Worm (Caenorhabditis elegans) whole organism, L1 larva: Measurements from ENCODE around the gene F32H5.1.

Experiments
- C04F5.9 ChIP-seq: sonication (generic microtip); optimal IDR thresholded peaks from 2 replicates; lab custom pipeline; 2016; ENCODE audit warnings: missing genetic modification characterization, missing compliant biosample characterization
- C16A3.4 ChIP-seq: fragments of 150-350 bp; optimal IDR thresholded peaks from 2 replicates; lab custom pipeline; 2014; ENCODE audit warnings: missing biosample characterization, missing genetic modification characterization
- C34B4.2 ChIP-seq: sonication (generic microtip); optimal IDR thresholded peaks from 2 replicates; lab custom pipeline; 2017; ENCODE audit warnings: mild to moderate bottlenecking, missing genetic modification characterization, missing compliant biosample characterization
- F16B12.6 ChIP-seq: fragments of 150-350 bp; optimal IDR thresholded peaks from 2 replicates; lab custom pipeline; 2014; ENCODE audit warnings: missing biosample characterization, missing genetic modification characterization
- Y116A8C.19 ChIP-seq: sonication (generic microtip); optimal IDR thresholded peaks from 2 replicates; lab custom pipeline; 2016; ENCODE audit warnings: missing compliant biosample characterization, missing genetic modification characterization, borderline replicate concordance
- alr-1 ChIP-seq: fragments of 200-800 bp; sonication (Bioruptor generic); optimal IDR thresholded peaks from 2 replicates; lab custom pipeline; 2018; ENCODE audit warnings: borderline replicate concordance, mild to moderate bottlenecking, missing genetic modification characterization, missing compliant biosample characterization
- ceh-63 ChIP-seq: fragments of 200-800 bp; sonication (Bioruptor generic); optimal IDR thresholded peaks from 2 replicates; lab custom pipeline; 2018; ENCODE audit warnings: mild to moderate bottlenecking, missing genetic modification characterization, missing compliant biosample characterization
- ceh-90 ChIP-seq: sonication (generic microtip); optimal IDR thresholded peaks from 2 replicates; lab custom pipeline; 2016; ENCODE audit warnings: missing genetic modification characterization, missing compliant biosample characterization
- dsc-1 ChIP-seq: sonication (generic microtip); optimal IDR thresholded peaks from 2 replicates; lab custom pipeline; 2016; ENCODE audit warnings: mild to moderate bottlenecking, missing genetic modification characterization, missing compliant biosample characterization
- efl-1 ChIP-seq, 4 experiments: fragments of 150-350 bp; optimal IDR thresholded peaks in 3 of 4; peaks in 1 of 4; 1 replicate in 1 of 4; 2 replicates in 3 of 4; lab custom pipeline; 2014; ENCODE audit warnings: missing biosample characterization in 2 of 4, missing genetic modification characterization in 2 of 4, missing genetic modification reagents in 2 of 4
- efl-3 ChIP-seq: fragments of 200-800 bp; sonication (Bioruptor generic); optimal IDR thresholded peaks from 2 replicates; lab custom pipeline; 2018; ENCODE audit warnings: mild to moderate bottlenecking, missing genetic modification characterization, missing compliant biosample characterization
- elt-2 ChIP-seq: sonication (generic microtip); optimal IDR thresholded peaks from 2 replicates; lab custom pipeline; 2016; ENCODE audit warnings: missing genetic modification characterization, mild to moderate bottlenecking, inconsistent platforms, missing compliant biosample characterization, missing genetic modification reagents
- elt-3 ChIP-seq, 6 experiments: fragments of 150-350 bp in 1 of 6; sonication (generic microtip); optimal IDR thresholded peaks; 2 replicates each; lab custom pipeline; 2017 to 2018; ENCODE audit warnings: missing biosample characterization in 6 of 6, missing genetic modification characterization in 6 of 6, inconsistent platforms in 1 of 6
- hlh-4 ChIP-seq: sonication (generic microtip); optimal IDR thresholded peaks from 2 replicates; lab custom pipeline; 2016; ENCODE audit warnings: mild to moderate bottlenecking, missing genetic modification characterization, missing compliant biosample characterization
- jun-1 ChIP-seq: fragments of 150-350 bp; optimal IDR thresholded peaks from 2 replicates; lab custom pipeline; 2014; ENCODE audit warnings: missing biosample characterization, missing genetic modification reagents, missing genetic modification characterization
- lin-13 ChIP-seq: fragments of 150-350 bp; optimal IDR thresholded peaks from 2 replicates; lab custom pipeline; 2014; ENCODE audit warnings: missing biosample characterization, missing genetic modification reagents, missing genetic modification characterization
- lin-14 ChIP-seq: fragments of 200-800 bp; sonication (Bioruptor generic); optimal IDR thresholded peaks from 2 replicates; lab custom pipeline; 2018; ENCODE audit warnings: mild to moderate bottlenecking, missing genetic modification characterization, moderate library complexity, missing compliant biosample characterization
- lin-15B ChIP-seq: fragments of 150-350 bp; sonication (generic microtip); optimal IDR thresholded peaks from 3 replicates; lab custom pipeline; 2014; ENCODE audit warnings: missing biosample characterization, missing genetic modification characterization
- lin-35 ChIP-seq, 2 experiments: fragments of 150-350 bp; optimal IDR thresholded peaks; 2 replicates each; lab custom pipeline; 2014; ENCODE audit warnings: missing biosample characterization in 2 of 2, missing genetic modification characterization in 2 of 2, missing genetic modification reagents in 2 of 2
- lir-3 ChIP-seq: sonication (generic microtip); optimal IDR thresholded peaks from 2 replicates; lab custom pipeline; 2016; ENCODE audit warnings: mild to moderate bottlenecking, missing genetic modification characterization, moderate library complexity, missing compliant biosample characterization; ENCODE audit not compliant: poor library complexity
- lsy-2 ChIP-seq, 2 experiments: fragments of 150-350 bp; optimal IDR thresholded peaks; 2 replicates each; lab custom pipeline; 2014; ENCODE audit warnings: missing biosample characterization in 2 of 2, missing genetic modification characterization in 2 of 2
- mdl-1 ChIP-seq, 2 experiments: fragments of 150-350 bp; optimal IDR thresholded peaks; 2 replicates each; lab custom pipeline; 2014 to 2017; ENCODE audit warnings: missing biosample characterization in 2 of 2, missing genetic modification characterization in 2 of 2, inconsistent platforms in 1 of 2
- mef-2 ChIP-seq: fragments of 150-350 bp; optimal IDR thresholded peaks from 2 replicates; lab custom pipeline; 2014; ENCODE audit warnings: missing biosample characterization, missing genetic modification characterization
- nhr-11 ChIP-seq: fragments of 150-350 bp; optimal IDR thresholded peaks from 2 replicates; lab custom pipeline; 2014; ENCODE audit warnings: missing biosample characterization, missing genetic modification characterization
- nhr-12 ChIP-seq: sonication (generic microtip); optimal IDR thresholded peaks from 2 replicates; lab custom pipeline; 2017; ENCODE audit warnings: missing biosample characterization, missing genetic modification characterization
- nhr-20 ChIP-seq: sonication (generic microtip); optimal IDR thresholded peaks from 2 replicates; lab custom pipeline; 2016; ENCODE audit warnings: mild to moderate bottlenecking, missing genetic modification characterization, missing compliant biosample characterization
- nhr-237 ChIP-seq: fragments of 150-350 bp; optimal IDR thresholded peaks from 2 replicates; lab custom pipeline; 2014; ENCODE audit warnings: missing biosample characterization, missing genetic modification characterization
- nhr-47 ChIP-seq: sonication (generic microtip); optimal IDR thresholded peaks from 2 replicates; lab custom pipeline; 2016; ENCODE audit warnings: mild to moderate bottlenecking, missing genetic modification characterization, moderate library complexity, missing compliant biosample characterization
- nhr-71 ChIP-seq: sonication (generic microtip); optimal IDR thresholded peaks from 2 replicates; lab custom pipeline; 2016; ENCODE audit warnings: mild to moderate bottlenecking, missing genetic modification characterization, moderate library complexity, missing compliant biosample characterization
- nhr-90 ChIP-seq: sonication (generic microtip); optimal IDR thresholded peaks from 2 replicates; lab custom pipeline; 2016; ENCODE audit warnings: mild to moderate bottlenecking, missing genetic modification characterization, missing compliant biosample characterization; ENCODE audit not compliant: poor library complexity
- pag-3 ChIP-seq: sonication (generic microtip); optimal IDR thresholded peaks from 2 replicates; lab custom pipeline; 2017; ENCODE audit warnings: missing genetic modification characterization, mild to moderate bottlenecking, missing compliant biosample characterization, antibody characterized with exemption, borderline replicate concordance; ENCODE audit not compliant: insufficient read depth
- pax-3 ChIP-seq: fragments of 200-800 bp; sonication (Bioruptor generic); optimal IDR thresholded peaks from 2 replicates; lab custom pipeline; 2018; ENCODE audit warnings: mild to moderate bottlenecking, missing genetic modification characterization, moderate library complexity, missing compliant biosample characterization
- rnt-1 ChIP-seq: sonication (generic microtip); optimal IDR thresholded peaks from 2 replicates; lab custom pipeline; 2016; ENCODE audit warnings: mild to moderate bottlenecking, missing genetic modification characterization, moderate library complexity, missing compliant biosample characterization
- snpc-4 ChIP-seq: fragments of 150-350 bp; optimal IDR thresholded peaks from 2 replicates; lab custom pipeline; 2014; ENCODE audit warnings: missing biosample characterization, missing genetic modification characterization
- snu-23 ChIP-seq: sonication (generic microtip); optimal IDR thresholded peaks from 2 replicates; lab custom pipeline; 2016; ENCODE audit warnings: missing genetic modification characterization, missing compliant biosample characterization
- swsn-7 ChIP-seq: sonication (generic microtip); optimal IDR thresholded peaks from 2 replicates; lab custom pipeline; 2016; ENCODE audit warnings: missing genetic modification characterization, missing compliant biosample characterization
- tbx-2 ChIP-seq: sonication (generic microtip); optimal IDR thresholded peaks from 2 replicates; lab custom pipeline; 2016; ENCODE audit warnings: missing genetic modification characterization, missing compliant biosample characterization
- tlp-1 ChIP-seq: fragments of 150-350 bp; optimal IDR thresholded peaks from 2 replicates; lab custom pipeline; 2014; ENCODE audit warnings: missing biosample characterization, missing genetic modification characterization
- unc-130 ChIP-seq: fragments of 150-350 bp; optimal IDR thresholded peaks from 2 replicates; lab custom pipeline; 2017; ENCODE audit warnings: missing biosample characterization, missing genetic modification characterization, inconsistent platforms
- unc-30 ChIP-seq: sonication (generic microtip); optimal IDR thresholded peaks from 2 replicates; lab custom pipeline; 2017; ENCODE audit warnings: missing biosample characterization, missing genetic modification characterization
- unc-62 ChIP-seq: fragments of 150-350 bp; optimal IDR thresholded peaks from 2 replicates; lab custom pipeline; 2014; ENCODE audit warnings: missing biosample characterization, missing genetic modification reagents, missing genetic modification characterization
- unc-86 ChIP-seq: sonication (generic microtip); optimal IDR thresholded peaks from 2 replicates; lab custom pipeline; 2016; ENCODE audit warnings: missing genetic modification characterization, missing compliant biosample characterization
- zip-4 ChIP-seq: fragments of 200-800 bp; sonication (Bioruptor generic); optimal IDR thresholded peaks from 2 replicates; lab custom pipeline; 2018; ENCODE audit warnings: mild to moderate bottlenecking, missing genetic modification characterization, moderate library complexity, missing compliant biosample characterization

The F32H5.1 gene

DNA sequence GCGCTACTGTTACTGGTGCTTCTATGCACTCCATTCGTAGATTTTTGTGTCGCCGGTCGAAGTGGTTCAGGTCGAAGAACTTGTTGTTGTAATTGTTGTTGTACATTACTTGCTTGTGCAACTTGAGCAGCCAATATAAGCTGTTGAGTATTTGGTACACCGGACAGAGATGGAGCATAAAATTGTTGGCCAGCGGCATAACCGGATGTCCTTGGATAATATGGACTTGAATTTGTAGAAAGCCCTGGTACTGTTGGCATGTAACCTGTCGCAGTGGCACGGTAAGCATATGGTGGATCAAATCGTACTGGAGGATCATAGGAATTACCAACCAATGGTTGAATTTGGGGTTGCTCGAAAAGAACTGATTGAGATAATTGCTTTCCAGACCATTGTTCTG, 31.1 kb upstream of the F32H5.1 start:
- no peak for TF ChIP-seq mdl-1 (tag; optimal IDR thresholded peaks at IDR 0.05; lab: Kevin White, UChicago)
- no peak for TF ChIP-seq lin-14 (GFP tag; lab: Kevin White, UChicago)
- no peak for TF ChIP-seq swsn-7 (tag; lab: Kevin White, UChicago)
- TF ChIP-seq alr-1: no peak
- no peak for TF ChIP-seq efl-1 (optimal IDR thresholded peaks at IDR 0.05; lab: Kevin White, UChicago)
- TF ChIP-seq efl-1 (GFP tag; optimal IDR thresholded peaks at IDR 0.05 in 1 of 2; lab: Kevin White, UChicago): no peak
- TF ChIP-seq rnt-1 (tag; lab: Kevin White, UChicago): no peak
- TF ChIP-seq zip-4: no peak
- no peak for TF ChIP-seq elt-3 (tag; optimal IDR thresholded peaks at IDR 0.05; lab: Kevin White, UChicago)
- TF ChIP-seq nhr-71: no peak
- no peak for TF ChIP-seq nhr-237 (tag; lab: Kevin White, UChicago)
- no peak for TF ChIP-seq lin-15B (tag; lab: Kevin White, UChicago)
- TF ChIP-seq snu-23: no peak
- no peak for TF ChIP-seq lin-13
- TF ChIP-seq unc-30 (tag; lab: Kevin White, UChicago): no peak
- no peak for TF ChIP-seq dsc-1 (tag; lab: Kevin White, UChicago)
- TF ChIP-seq unc-86 (tag; lab: Kevin White, UChicago): no peak
- TF ChIP-seq nhr-90: no peak
- no peak for TF ChIP-seq nhr-47 (tag; lab: Kevin White, UChicago)
- no peak for TF ChIP-seq tbx-2 (tag; lab: Kevin White, UChicago)
- no peak for TF ChIP-seq unc-62 (GFP tag; lab: Kevin White, UChicago)

DNA sequence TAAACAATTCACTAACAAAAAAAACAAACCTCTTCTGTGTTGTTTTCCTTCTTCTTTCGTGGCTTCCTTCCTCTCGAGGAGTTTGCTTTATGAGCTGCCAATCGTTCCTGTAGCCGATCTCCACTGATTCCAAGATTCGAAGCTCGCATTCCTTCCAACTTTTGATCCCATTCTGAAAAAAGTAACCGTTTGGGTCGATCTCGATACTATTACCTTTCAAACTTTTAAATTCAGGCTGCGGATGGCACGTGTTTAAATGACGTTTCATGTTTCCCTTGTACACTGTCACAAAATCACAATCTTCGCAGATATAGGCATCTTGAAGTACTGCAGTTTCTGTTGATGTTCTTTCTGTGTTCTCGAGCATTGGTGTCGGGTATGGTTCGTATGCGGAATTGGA, 29.6 kb upstream of the F32H5.1 start:
- TF ChIP-seq lin-35 (GFP tag; optimal IDR thresholded peaks at IDR 0.05; lab: Kevin White, UChicago): no peak
- no peak for TF ChIP-seq alr-1
- TF ChIP-seq nhr-20 (tag; lab: Kevin White, UChicago): no peak
- TF ChIP-seq jun-1 (tag; lab: Kevin White, UChicago): no peak
- TF ChIP-seq ceh-63 (GFP tag; lab: Kevin White, UChicago): no peak
- no peak for TF ChIP-seq lin-14 (GFP tag; lab: Kevin White, UChicago)
- TF ChIP-seq lsy-2 (tag; optimal IDR thresholded peaks at IDR 0.05; lab: Kevin White, UChicago): no peak
- TF ChIP-seq lir-3 (tag; lab: Kevin White, UChicago): no peak
- TF ChIP-seq F16B12.6: no peak
- no peak for TF ChIP-seq unc-30 (tag; lab: Kevin White, UChicago)
- no peak for TF ChIP-seq unc-130 (tag; lab: Kevin White, UChicago)
- no peak for TF ChIP-seq elt-2 (tag; lab: Kevin White, UChicago)
- TF ChIP-seq snpc-4 (tag; lab: Kevin White, UChicago): no peak
- TF ChIP-seq Y116A8C.19 (tag; lab: Kevin White, UChicago): no peak

DNA sequence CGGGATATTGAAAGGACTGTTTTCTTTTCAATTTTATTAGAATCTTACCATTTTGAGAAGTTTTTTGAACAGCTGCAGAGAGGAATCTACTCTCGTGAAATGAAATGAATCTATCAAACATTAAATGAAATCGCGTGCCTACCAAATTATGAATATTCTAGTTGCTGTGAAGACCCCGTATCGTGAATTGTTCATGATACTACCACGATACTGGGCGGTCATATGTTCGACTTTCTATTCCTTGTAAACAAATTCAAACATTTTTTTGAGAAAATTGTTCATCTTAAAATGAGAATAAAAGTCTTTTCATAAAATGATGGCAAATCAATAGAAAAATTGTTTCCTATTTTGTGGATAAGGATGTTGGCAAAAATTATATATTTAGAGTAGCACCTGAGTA, 28.0 kb upstream of the F32H5.1 start, which contains the start of gene gcy-34:
Gene gcy-34, minus strand, starts transcription at position 101 of the 400 bp plus-strand sequence.
- peak; percentile 1 for TF ChIP-seq nhr-11 (tag; lab: Kevin White, UChicago)
- TF ChIP-seq hlh-4: no peak
- TF ChIP-seq, all 84 proteins: peak for 1

- TF ChIP-seq efl-3 (GFP tag; lab: Kevin White, UChicago): no peak
- TF ChIP-seq elt-2 (tag; lab: Kevin White, UChicago): peak; percentile 56
Observed at ce11 chrV:13380980-13381379, 23.1 kb upstream of the F32H5.1 start, which contains the start of gene cpz-2. Gene cpz-2, plus strand, starts transcription at chrV:13381189.

DNA sequence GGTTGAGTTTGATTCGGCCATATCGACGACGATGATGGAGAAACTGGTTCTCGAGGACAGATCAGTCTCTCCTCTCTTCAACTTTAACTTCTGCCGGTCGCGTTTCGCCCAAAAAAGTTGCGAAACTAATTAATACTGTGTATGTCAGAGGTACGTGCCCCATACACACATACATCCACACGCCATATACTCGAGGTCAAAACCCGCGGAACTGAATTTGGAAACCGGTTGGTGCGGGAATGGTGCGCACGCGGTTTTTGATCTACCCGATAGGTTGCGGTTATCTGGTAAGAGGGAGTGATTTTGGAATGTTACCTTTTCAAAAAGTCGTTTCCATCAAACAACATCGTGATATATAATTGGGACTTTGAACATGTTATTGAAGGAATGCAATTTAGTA, 22.3 kb upstream of the F32H5.1 start, which contains the start of gene ifbp-1:
Gene ifbp-1, minus strand, starts transcription at position 85 of the 400 bp plus-strand sequence.
- no peak for TF ChIP-seq tlp-1
- TF ChIP-seq lin-35 (GFP tag; optimal IDR thresholded peaks at IDR 0.05; lab: Kevin White, UChicago): peak; percentile 40 to 82
- TF ChIP-seq jun-1 (tag; lab: Kevin White, UChicago): no peak
- peak; percentile 31 for TF ChIP-seq zip-4
- TF ChIP-seq elt-2 (tag; lab: Kevin White, UChicago): no peak
- TF ChIP-seq nhr-71: peak; percentile 85
- TF ChIP-seq unc-86 (tag; lab: Kevin White, UChicago): no peak
- no peak for TF ChIP-seq nhr-12 (tag; lab: Kevin White, UChicago)
- no peak for TF ChIP-seq ceh-90 (tag; lab: Kevin White, UChicago)
- no peak for TF ChIP-seq C34B4.2 (tag; lab: Kevin White, UChicago)
- peak; percentile 39 to 96 (median 91) for TF ChIP-seq elt-3 (tag; optimal IDR thresholded peaks at IDR 0.05; lab: Kevin White, UChicago)
- no peak for TF ChIP-seq mef-2 (tag; lab: Kevin White, UChicago)
- TF ChIP-seq C04F5.9 (tag; lab: Kevin White, UChicago): no peak
- TF ChIP-seq C16A3.4 (tag; lab: Kevin White, UChicago): peak; percentile 55
- no peak for TF ChIP-seq unc-30 (tag; lab: Kevin White, UChicago)
- TF ChIP-seq nhr-47 (tag; lab: Kevin White, UChicago): peak; percentile 70
- no peak for TF ChIP-seq lir-3 (tag; lab: Kevin White, UChicago)
- TF ChIP-seq pag-3 (tag; lab: Kevin White, UChicago): no peak
- peak; percentile 10 for TF ChIP-seq pax-3 (tag; lab: Kevin White, UChicago)
- TF ChIP-seq dsc-1 (tag; lab: Kevin White, UChicago): no peak
